Worm (Caenorhabditis elegans) whole organism, L3 larva: ENCODE measurements around the gene ZK1098.6.

Source experiments
- R02D3.7 ChIP-seq: fragments of 150-350 bp; optimal IDR thresholded peaks from 2 replicates; lab custom pipeline; 2014; ENCODE audit warnings: missing biosample characterization, missing genetic modification characterization
- ZK546.5 ChIP-seq: sonication (generic microtip); optimal IDR thresholded peaks from 2 replicates; lab custom pipeline; 2017; ENCODE audit warnings: missing biosample characterization, missing genetic modification characterization
- ama-1 ChIP-seq: fragments of 150-350 bp; optimal IDR thresholded peaks from 2 replicates; lab custom pipeline; 2018
- ceh-16 ChIP-seq: sonication (generic microtip); optimal IDR thresholded peaks from 2 replicates; lab custom pipeline; 2017; ENCODE audit warnings: missing biosample characterization, missing genetic modification characterization
- ceh-28 ChIP-seq: fragments of 150-350 bp; optimal IDR thresholded peaks from 2 replicates; lab custom pipeline; 2014; ENCODE audit warnings: missing biosample characterization, missing genetic modification reagents, missing genetic modification characterization
- daf-12 ChIP-seq: fragments of 150-350 bp; optimal IDR thresholded peaks from 2 replicates; lab custom pipeline; 2014; ENCODE audit warnings: missing biosample characterization, missing genetic modification reagents, missing genetic modification characterization
- egl-27 ChIP-seq: sonication (generic microtip); optimal IDR thresholded peaks from 4 replicates; lab custom pipeline; 2017; ENCODE audit warnings: missing biosample characterization, missing genetic modification reagents, missing genetic modification characterization
- egl-5 ChIP-seq: fragments of 150-350 bp; optimal IDR thresholded peaks from 2 replicates; lab custom pipeline; 2017; ENCODE audit warnings: missing biosample characterization, missing genetic modification reagents, missing genetic modification characterization, inconsistent platforms
- elt-1 ChIP-seq: fragments of 150-350 bp; optimal IDR thresholded peaks from 2 replicates; lab custom pipeline; 2014; ENCODE audit warnings: missing biosample characterization, missing genetic modification characterization
- elt-2 ChIP-seq: sonication (generic microtip); optimal IDR thresholded peaks from 2 replicates; lab custom pipeline; 2016; ENCODE audit warnings: missing genetic modification reagents, mild to moderate bottlenecking, missing genetic modification characterization, missing compliant biosample characterization
- elt-3 ChIP-seq, 3 experiments: fragments of 150-350 bp in 1 of 3; sonication (generic microtip) in 2 of 3; optimal IDR thresholded peaks; 2 replicates in 2 of 3; 4 replicates in 1 of 3; lab custom pipeline; 2014 to 2017; ENCODE audit warnings: missing biosample characterization in 3 of 3, missing genetic modification characterization in 3 of 3
- eor-1 ChIP-seq, 2 experiments: fragments of 150-350 bp; optimal IDR thresholded peaks; 2 replicates each; lab custom pipeline; 2014 to 2018; ENCODE audit warnings: missing biosample characterization in 2 of 2, missing genetic modification characterization in 2 of 2
- fkh-2 ChIP-seq: fragments of 150-350 bp; optimal IDR thresholded peaks from 2 replicates; lab custom pipeline; 2014; ENCODE audit warnings: missing biosample characterization, missing genetic modification reagents, missing genetic modification characterization
- fos-1 ChIP-seq: fragments of 150-350 bp; optimal IDR thresholded peaks from 2 replicates; lab custom pipeline; 2014; ENCODE audit warnings: missing biosample characterization, missing genetic modification characterization
- hmg-11 ChIP-seq: sonication (generic microtip); optimal IDR thresholded peaks from 2 replicates; lab custom pipeline; 2016; ENCODE audit warnings: missing genetic modification characterization, missing compliant biosample characterization
- lin-15B ChIP-seq: fragments of 150-350 bp; optimal IDR thresholded peaks from 2 replicates; lab custom pipeline; 2014; ENCODE audit warnings: missing biosample characterization, missing genetic modification characterization
- lin-39 ChIP-seq: fragments of 150-350 bp; optimal IDR thresholded peaks from 2 replicates; lab custom pipeline; 2018; ENCODE audit warnings: missing biosample characterization, missing genetic modification reagents, missing genetic modification characterization
- lsy-12 ChIP-seq: sonication (generic microtip); optimal IDR thresholded peaks from 2 replicates; lab custom pipeline; 2016; ENCODE audit warnings: mild to moderate bottlenecking, missing genetic modification characterization, missing compliant biosample characterization
- mdl-1 ChIP-seq: fragments of 150-350 bp; optimal IDR thresholded peaks from 2 replicates; lab custom pipeline; 2014; ENCODE audit warnings: missing biosample characterization, missing genetic modification characterization
- mml-1 ChIP-seq: fragments of 150-350 bp; sonication (generic microtip); optimal IDR thresholded peaks from 3 replicates; lab custom pipeline; 2014; ENCODE audit warnings: missing biosample characterization, missing genetic modification characterization
- nfya-1 ChIP-seq: sonication (generic microtip); optimal IDR thresholded peaks from 2 replicates; lab custom pipeline; 2017; ENCODE audit warnings: missing genetic modification characterization, mild to moderate bottlenecking, missing compliant biosample characterization, antibody characterized with exemption, moderate library complexity; ENCODE audit not compliant: insufficient read depth
- nhr-12 ChIP-seq: fragments of 150-350 bp; optimal IDR thresholded peaks from 2 replicates; lab custom pipeline; 2014; ENCODE audit warnings: missing biosample characterization, missing genetic modification characterization
- nhr-23 ChIP-seq: fragments of 150-350 bp; optimal IDR thresholded peaks from 2 replicates; lab custom pipeline; 2014; ENCODE audit warnings: missing biosample characterization, missing genetic modification reagents, missing genetic modification characterization
- nhr-237 ChIP-seq: fragments of 150-350 bp; optimal IDR thresholded peaks from 2 replicates; lab custom pipeline; 2014; ENCODE audit warnings: missing biosample characterization, missing genetic modification characterization
- nhr-25 ChIP-seq: sonication (generic microtip); optimal IDR thresholded peaks from 2 replicates; lab custom pipeline; 2017; ENCODE audit warnings: missing biosample characterization, missing genetic modification characterization
- nhr-43 ChIP-seq: sonication (generic microtip); optimal IDR thresholded peaks from 2 replicates; lab custom pipeline; 2016; ENCODE audit warnings: mild to moderate bottlenecking, missing genetic modification characterization, missing compliant biosample characterization; ENCODE audit not compliant: poor library complexity, severe bottlenecking
- nhr-76 ChIP-seq: fragments of 150-350 bp; sonication (generic microtip); optimal IDR thresholded peaks from 5 replicates; lab custom pipeline; 2014; ENCODE audit warnings: missing biosample characterization, missing genetic modification characterization
- nhr-77 ChIP-seq: fragments of 150-350 bp; optimal IDR thresholded peaks from 2 replicates; lab custom pipeline; 2014; ENCODE audit warnings: missing biosample characterization, missing genetic modification characterization
- pha-4 ChIP-seq: fragments of 150-350 bp; optimal IDR thresholded peaks from 2 replicates; lab custom pipeline; 2014; ENCODE audit warnings: missing biosample characterization, missing genetic modification reagents, missing genetic modification characterization
- skn-1 ChIP-seq: fragments of 150-350 bp; optimal IDR thresholded peaks from 2 replicates; lab custom pipeline; 2014; ENCODE audit warnings: missing biosample characterization, missing genetic modification characterization
- snpc-4 ChIP-seq: fragments of 150-350 bp; optimal IDR thresholded peaks from 2 replicates; lab custom pipeline; 2014; ENCODE audit warnings: missing biosample characterization, missing genetic modification characterization
- tbx-2 ChIP-seq: sonication (generic microtip); optimal IDR thresholded peaks from 2 replicates; lab custom pipeline; 2016; ENCODE audit warnings: mild to moderate bottlenecking, missing genetic modification characterization, missing compliant biosample characterization
- unc-62 ChIP-seq: fragments of 150-350 bp; sonication (generic microtip); optimal IDR thresholded peaks from 4 replicates; lab custom pipeline; 2014; ENCODE audit warnings: missing biosample characterization, missing genetic modification reagents, missing genetic modification characterization

The ZK1098.6 gene

DNA sequence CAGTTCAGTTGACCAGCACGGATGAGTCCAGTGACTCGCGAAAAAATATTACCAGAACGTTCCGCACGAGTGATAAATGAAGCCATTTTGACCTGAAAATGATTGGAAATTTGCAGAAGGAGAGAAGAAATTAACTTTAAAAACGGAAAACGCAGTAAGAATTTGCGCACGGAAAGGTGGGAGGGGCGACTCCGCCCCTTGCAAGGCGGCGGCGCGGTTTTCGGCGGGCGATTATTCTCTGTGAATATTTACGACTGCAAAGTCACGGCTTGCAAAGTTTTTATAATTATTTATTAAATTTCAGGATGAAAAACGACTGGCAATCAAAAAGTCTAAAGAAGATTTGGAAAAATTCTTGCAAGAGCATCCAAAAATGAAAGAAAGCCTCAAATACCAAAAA, 3.4 kb upstream of the ZK1098.6 start, which contains the start of gene mrps-23:
mrps-23 (minus strand) TSS at position 92 of the 400 bp plus-strand sequence.
- peak; percentile 3 for TF ChIP-seq pha-4
- peak; percentile 22 for TF ChIP-seq hmg-11
- TF ChIP-seq ceh-16 (tag; lab: Kevin White, UChicago): no peak
- peak; percentile 48 for TF ChIP-seq nfya-1
- TF ChIP-seq mdl-1 (tag; lab: Kevin White, UChicago): no peak
- TF ChIP-seq, all 47 proteins: peak for 3

DNA sequence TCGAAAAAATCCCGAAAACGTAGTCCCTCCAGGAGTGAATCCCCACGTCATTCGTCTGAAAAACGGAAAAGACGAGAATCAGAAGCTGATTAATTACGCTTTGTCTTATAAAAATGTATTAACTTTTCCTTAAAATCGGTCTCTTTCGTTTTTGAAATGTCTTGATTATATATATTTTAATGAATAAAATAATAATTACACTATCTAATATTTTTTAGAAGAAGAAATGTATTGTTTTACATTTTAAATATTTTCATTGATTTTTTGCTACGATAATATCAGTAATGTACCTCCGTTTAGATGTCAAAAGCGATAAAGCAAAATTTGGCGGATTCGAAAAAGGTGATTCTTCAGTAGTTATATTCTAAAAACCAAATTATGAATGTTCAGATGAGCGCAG, 1.7 kb upstream of the ZK1098.6 start, which contains the start of gene trpp-3:
trpp-3 (plus strand) TSS at position 301 of the 400 bp plus-strand sequence.
- TF ChIP-seq nhr-237 (tag; lab: Kevin White, UChicago) (no peak), fos-1 (tag; lab: Kevin White, UChicago) (no peak)

DNA sequence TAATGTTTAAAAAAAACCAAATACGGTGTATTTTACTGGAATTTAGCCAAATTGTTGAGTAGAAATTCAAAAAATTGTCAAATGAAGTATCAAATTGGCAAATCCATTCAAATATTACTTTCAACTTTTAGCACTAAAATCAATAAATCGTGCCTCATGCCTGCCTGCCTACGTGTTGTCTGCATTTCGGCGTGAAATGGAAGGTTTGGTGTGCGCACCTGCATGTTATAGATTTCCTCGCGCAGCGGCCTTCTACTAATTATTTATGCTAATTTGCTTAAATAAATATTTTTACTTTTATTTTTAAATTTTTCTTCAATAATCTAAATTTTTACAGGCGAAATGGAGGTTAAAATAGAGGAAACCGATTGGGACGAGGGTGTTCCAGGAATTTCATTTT, 1.9 kb downstream of the ZK1098.6 start, which contains the start of gene ZK1098.2:
ZK1098.2 (plus strand) TSS at position 336 of the 400 bp plus-strand sequence.
- TF ChIP-seq elt-2 (tag; lab: Kevin White, UChicago) (no peak), nfya-1 (peak; percentile 34), pha-4 (peak; percentile 69), fos-1 (tag; lab: Kevin White, UChicago) (no peak)

DNA sequence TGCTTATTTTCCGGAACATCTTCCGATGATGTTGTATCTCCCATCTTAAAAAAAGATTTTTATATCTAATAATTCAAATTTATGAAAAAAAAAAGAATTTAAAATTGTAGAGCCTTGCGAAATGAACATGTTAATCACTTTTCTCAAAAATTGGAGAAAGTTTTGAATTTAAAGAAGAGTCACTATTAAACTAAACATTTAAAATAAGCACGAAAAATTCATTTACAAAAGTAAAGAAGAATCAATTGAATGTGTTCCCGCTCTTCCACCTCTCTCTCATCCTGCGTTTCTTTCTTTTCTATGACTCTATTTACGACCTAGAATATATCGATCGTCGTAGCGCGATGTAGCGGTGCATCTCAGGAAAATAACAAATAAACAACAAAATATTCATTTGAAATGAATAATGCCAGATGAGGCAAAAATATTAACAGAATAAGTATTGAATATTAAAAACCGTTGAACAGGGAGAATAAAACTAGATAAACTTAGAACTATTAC, 11.8 kb downstream of the ZK1098.6 start, which contains the start of gene ZK1098.3:
ZK1098.3 (minus strand) TSS at position 51 of the 501 bp plus-strand sequence.
- TF ChIP-seq lsy-12 (tag; lab: Kevin White, UChicago): no peak
- peak; percentile 44 for TF ChIP-seq nfya-1
- no peak for TF ChIP-seq skn-1 (tag; lab: Kevin White, UChicago)
- peak; percentile 67 for TF ChIP-seq pha-4
- peak; percentile 63 for TF ChIP-seq ceh-28

DNA sequence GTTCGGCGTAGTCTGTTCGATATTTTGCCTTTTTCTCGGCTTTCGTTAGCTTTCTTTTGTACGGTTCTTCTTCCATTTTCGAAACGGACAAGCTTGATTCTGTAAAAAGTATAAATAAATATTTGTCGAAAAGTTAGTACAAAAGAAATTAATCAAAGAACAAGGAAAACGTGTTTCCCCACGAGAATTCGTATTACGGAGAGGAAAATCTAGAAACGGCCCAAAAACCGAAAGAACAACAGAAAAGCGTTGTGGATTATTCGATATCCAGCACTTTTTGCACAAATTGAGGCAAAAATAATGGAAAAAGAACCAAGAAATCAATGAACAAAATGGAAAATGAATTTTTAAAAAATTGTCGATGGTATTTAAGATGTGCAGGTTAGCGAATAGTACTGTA, 15.3 kb downstream of the ZK1098.6 start, which contains the start of gene mut-7:
mut-7 (minus strand) TSS at position 101 of the 400 bp plus-strand sequence.
- no peak for TF ChIP-seq nhr-12 (tag; lab: Kevin White, UChicago)
- no peak for TF ChIP-seq nhr-25 (tag; lab: Kevin White, UChicago)
- no peak for TF ChIP-seq R02D3.7
- no peak for TF ChIP-seq mml-1 (tag; lab: Kevin White, UChicago)
- TF ChIP-seq daf-12 (tag; lab: Kevin White, UChicago): no peak
- TF ChIP-seq ama-1 (lab: Kevin White, UChicago): no peak
- TF ChIP-seq pha-4: no peak
- TF ChIP-seq ZK546.5: no peak
- TF ChIP-seq lin-39 (tag; lab: Kevin White, UChicago): no peak
- no peak for TF ChIP-seq elt-1 (tag; lab: Kevin White, UChicago)
- TF ChIP-seq egl-5 (tag; lab: Kevin White, UChicago): no peak
- no peak for TF ChIP-seq hmg-11
- no peak for TF ChIP-seq elt-3 (tag; optimal IDR thresholded peaks at IDR 0.05; lab: Kevin White, UChicago)
- TF ChIP-seq lsy-12 (tag; lab: Kevin White, UChicago): no peak
- no peak for TF ChIP-seq fkh-2 (tag; lab: Kevin White, UChicago)
- TF ChIP-seq nhr-77 (tag; lab: Kevin White, UChicago): no peak
- TF ChIP-seq nfya-1: no peak
- no peak for TF ChIP-seq unc-62 (GFP tag; lab: Kevin White, UChicago)
- TF ChIP-seq tbx-2 (tag; lab: Kevin White, UChicago): no peak
- TF ChIP-seq eor-1 (tag; optimal IDR thresholded peaks at IDR 0.05; lab: Kevin White, UChicago): no peak

DNA sequence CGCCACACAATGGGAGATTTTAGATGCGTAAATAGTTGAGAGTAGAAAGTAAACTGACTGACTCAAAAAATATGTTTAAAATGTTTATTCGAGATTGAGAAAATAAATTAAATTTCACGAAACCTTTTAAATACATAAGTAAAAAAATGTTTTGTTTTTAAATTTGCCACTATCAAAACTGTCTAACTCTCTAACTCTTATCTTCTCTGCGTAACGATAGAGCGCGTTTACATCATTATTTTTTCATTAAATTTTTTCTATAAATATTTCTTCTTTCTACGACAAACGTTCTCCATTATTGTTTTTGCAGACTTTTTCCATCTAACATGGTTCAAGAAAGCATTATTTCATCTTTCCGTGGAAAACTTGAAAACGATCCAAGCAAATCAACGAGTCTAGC, 15.9 kb downstream of the ZK1098.6 start, which contains the start of gene eif-2Balpha:
eif-2Balpha (plus strand) TSS at position 304 of the 400 bp plus-strand sequence.
- TF ChIP-seq elt-1 (tag; lab: Kevin White, UChicago): no peak
- TF ChIP-seq egl-27 (tag; lab: Kevin White, UChicago): no peak
- TF ChIP-seq nhr-76 (tag; lab: Kevin White, UChicago): no peak
- no peak for TF ChIP-seq nhr-237 (tag; lab: Kevin White, UChicago)
- no peak for TF ChIP-seq ceh-28
- no peak for TF ChIP-seq ama-1 (lab: Kevin White, UChicago)
- peak; percentile 8 for TF ChIP-seq snpc-4
- TF ChIP-seq pha-4: peak; percentile 86
- peak; percentile 9 for TF ChIP-seq elt-2 (tag; lab: Kevin White, UChicago)
- TF ChIP-seq lin-15B (tag; lab: Kevin White, UChicago): peak; percentile 58
- peak; percentile 26 for TF ChIP-seq nhr-23 (tag; lab: Kevin White, UChicago)
- peak; percentile 32 for TF ChIP-seq nfya-1
- peak; percentile 6 for TF ChIP-seq hmg-11
- no peak for TF ChIP-seq egl-5 (tag; lab: Kevin White, UChicago)
- TF ChIP-seq nhr-43 (tag; lab: Kevin White, UChicago): no peak
